Worm (Caenorhabditis elegans): ENCODE results near the gene F57A8.1.

F57A8.1 gene

ce11 chrV:10018291-10018690 lies 18.8 kb upstream of the F57A8.1 start (continued):
- TF ChIP-seq egrh-3 (GFP tag; IDR thresholded peaks at IDR 0.05) (no peak), lin-40 (tag; optimal IDR thresholded peaks at IDR 0.05) (no peak), madf-8 (GFP tag; conservative IDR thresholded peaks at IDR 0.05) (peak; percentile 46; the same call in 1 of the 2 replicates), F57C9.4 (tag; optimal IDR thresholded peaks at IDR 0.05) (no peak), Y53F4B.3 (GFP tag; IDR thresholded peaks at IDR 0.05) (no peak), chd-7 (tag; optimal IDR thresholded peaks at IDR 0.05) (no peak), hmg-1.2 (GFP tag; IDR thresholded peaks at IDR 0.05) (no peak), tbx-9 (tag; optimal IDR thresholded peaks at IDR 0.05; ENCODE audit: borderline replicate concordance) (no peak), mxl-1 (tag; optimal IDR thresholded peaks at IDR 0.05) (no peak), hlh-26 (GFP tag; conservative IDR thresholded peaks at IDR 0.05) (no peak), attf-3 (GFP tag; conservative IDR thresholded peaks at IDR 0.05) (no peak), B0261.1 (tag; optimal IDR thresholded peaks at IDR 0.05) (no peak), sptf-2 (GFP tag; optimal IDR thresholded peaks at IDR 0.05) (no peak), C17E4.6 (GFP tag; IDR thresholded peaks at IDR 0.05) (no peak), ccch-3 (GFP tag; optimal IDR thresholded peaks at IDR 0.05) (no peak), snpc-1.3 (tag; optimal IDR thresholded peaks at IDR 0.05; ENCODE audit: insufficient read depth) (peak; percentile 37), repo-1 (tag; optimal IDR thresholded peaks at IDR 0.05) (no peak), lin-35 (GFP tag; optimal IDR thresholded peaks at IDR 0.05) (no peak), xnd-1 (tag; optimal IDR thresholded peaks at IDR 0.05) (no peak), B0019.2 (GFP tag; conservative IDR thresholded peaks at IDR 0.05) (0 out of 2 replicates have a peak, but pooled peaks have one; percentile 31), F39B2.1 (GFP tag; IDR thresholded peaks at IDR 0.05) (no peak), attf-5 (GFP tag; optimal IDR thresholded peaks at IDR 0.05) (no peak), nhr-179 (tag; optimal IDR thresholded peaks at IDR 0.05) (no peak), atf-7 (tag; optimal IDR thresholded peaks at IDR 0.05) (no peak), nhr-80 (tag; optimal IDR thresholded peaks at IDR 0.05) (no peak), snpc-4 (GFP tag; optimal IDR thresholded peaks at IDR 0.05) (no peak), snpc-4 (tag; optimal IDR thresholded peaks at IDR 0.05) (peak in 2 of 4 experiments; percentile 36 to 42), K12H6.12 (tag; optimal IDR thresholded peaks at IDR 0.05) (no peak), ceh-27 (GFP tag; optimal IDR thresholded peaks at IDR 0.05) (no peak), nhr-27 (tag; optimal IDR thresholded peaks at IDR 0.05) (no peak), ztf-18 (tag; optimal IDR thresholded peaks at IDR 0.05) (no peak), madf-6 (GFP tag; IDR thresholded peaks at IDR 0.05) (peak; percentile 75), ets-4 (GFP tag; optimal IDR thresholded peaks at IDR 0.05) (no peak), Y53G8AR.9 (GFP tag; conservative IDR thresholded peaks at IDR 0.05) (no peak), pha-4 (tag; optimal IDR thresholded peaks at IDR 0.05) (no peak), zfh-2 (GFP tag; conservative IDR thresholded peaks at IDR 0.05) (no peak), T07F8.4 (tag; optimal IDR thresholded peaks at IDR 0.05) (no peak), dox-1 (GFP tag; IDR thresholded peaks at IDR 0.05) (peak; percentile 33; the same call in 1 of the 2 replicates), him-1 (tag; optimal IDR thresholded peaks at IDR 0.05) (peak; percentile 18), nfya-2 (GFP tag; IDR thresholded peaks at IDR 0.05) (no peak), hsf-1 (GFP tag; IDR thresholded peaks at IDR 0.05) (no peak), hlh-12 (tag; optimal IDR thresholded peaks at IDR 0.05) (no peak), nfyb-1 (GFP tag; IDR thresholded peaks at IDR 0.05) (no peak), bed-2 (GFP tag; IDR thresholded peaks at IDR 0.05) (no peak), ztf-26 (tag; optimal IDR thresholded peaks at IDR 0.05) (no peak), lin-54 (GFP tag; optimal IDR thresholded peaks at IDR 0.05) (peak; percentile 81), fkh-3 (tag; optimal IDR thresholded peaks at IDR 0.05) (no peak), ztf-22 (GFP tag; optimal IDR thresholded peaks at IDR 0.05) (no peak), snpc-3.4 (tag; optimal IDR thresholded peaks at IDR 0.05) (peak; percentile 88)

Measured in whole organism, young adult.